Worm (Caenorhabditis elegans): ENCODE measurements around the gene fipr-10.

DNA sequence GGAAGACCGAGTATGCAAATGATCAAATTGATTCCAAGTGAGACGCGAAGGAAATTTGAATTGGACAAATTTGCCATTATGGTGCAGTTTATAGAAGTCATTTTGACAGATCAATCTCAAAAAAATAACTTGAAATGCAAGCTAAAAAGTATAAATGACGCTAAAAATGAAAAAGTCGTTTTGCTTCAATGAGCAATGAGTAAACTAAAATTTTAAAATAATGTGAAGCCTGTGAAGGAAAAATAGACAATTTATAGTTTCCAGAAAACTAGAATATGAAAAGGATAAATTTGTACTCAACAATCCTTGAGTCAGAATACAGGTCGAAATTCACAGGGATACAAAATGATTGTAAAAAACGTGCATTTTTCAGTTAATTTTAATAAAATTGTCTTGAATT is 45.7 kb upstream of the fipr-10 start, which contains the start of gene srab-17:
- TF ChIP-seq ceh-83 (GFP tag; optimal IDR thresholded peaks at IDR 0.05) (no peak), lsy-2 (tag; optimal IDR thresholded peaks at IDR 0.05) (no peak), unc-62 (GFP tag; optimal IDR thresholded peaks at IDR 0.05) (no peak), mab-5 (tag; optimal IDR thresholded peaks at IDR 0.05) (no peak), snpc-4 (tag; optimal IDR thresholded peaks at IDR 0.05) (no peak)
